Worm (Caenorhabditis elegans) whole organism, L1 larva: ENCODE data around the gene C49C3.6.
"Not testable (repeated sequence)": the region's sequence is repeated elsewhere in the genome, so short reads cannot be mapped to it uniquely, and the experiment has no call there.

ENCODE experiments used
- C16A3.4 ChIP-seq: fragments of 150-350 bp; optimal IDR thresholded peaks from 2 replicates; lab custom pipeline; 2014; ENCODE audit warnings: missing biosample characterization, missing genetic modification characterization
- F16B12.6 ChIP-seq: fragments of 150-350 bp; optimal IDR thresholded peaks from 2 replicates; lab custom pipeline; 2014; ENCODE audit warnings: missing biosample characterization, missing genetic modification characterization
- alr-1 ChIP-seq: fragments of 200-800 bp; sonication (Bioruptor generic); optimal IDR thresholded peaks from 2 replicates; lab custom pipeline; 2018; ENCODE audit warnings: borderline replicate concordance, mild to moderate bottlenecking, missing genetic modification characterization, missing compliant biosample characterization
- blmp-1 ChIP-seq: fragments of 150-350 bp; optimal IDR thresholded peaks from 2 replicates; lab custom pipeline; 2014; ENCODE audit warnings: missing biosample characterization, missing genetic modification characterization
- ceh-82 ChIP-seq, 3 experiments: fragments of 150-350 bp in 1 of 3; sonication (generic microtip) in 2 of 3; optimal IDR thresholded peaks; 2 replicates each; lab custom pipeline; 2014 to 2017; ENCODE audit warnings: missing biosample characterization in 3 of 3, missing genetic modification characterization in 3 of 3
- ceh-90 ChIP-seq: sonication (generic microtip); optimal IDR thresholded peaks from 2 replicates; lab custom pipeline; 2016; ENCODE audit warnings: missing genetic modification characterization, missing compliant biosample characterization
- dpl-1 ChIP-seq, 3 experiments: fragments of 150-350 bp in 2 of 3; sonication (generic microtip) in 1 of 3; optimal IDR thresholded peaks; 2 replicates each; lab custom pipeline; 2014 to 2017; ENCODE audit warnings: missing biosample characterization in 3 of 3, missing genetic modification characterization in 3 of 3, missing genetic modification reagents in 3 of 3
- dsc-1 ChIP-seq: sonication (generic microtip); optimal IDR thresholded peaks from 2 replicates; lab custom pipeline; 2016; ENCODE audit warnings: mild to moderate bottlenecking, missing genetic modification characterization, missing compliant biosample characterization
- efl-1 ChIP-seq, 4 experiments: fragments of 150-350 bp; optimal IDR thresholded peaks in 3 of 4; peaks in 1 of 4; 1 replicate in 1 of 4; 2 replicates in 3 of 4; lab custom pipeline; 2014; ENCODE audit warnings: missing biosample characterization in 2 of 4, missing genetic modification characterization in 2 of 4, missing genetic modification reagents in 2 of 4
- efl-3 ChIP-seq: fragments of 200-800 bp; sonication (Bioruptor generic); optimal IDR thresholded peaks from 2 replicates; lab custom pipeline; 2018; ENCODE audit warnings: mild to moderate bottlenecking, missing genetic modification characterization, missing compliant biosample characterization
- egl-13 ChIP-seq: sonication (generic microtip); optimal IDR thresholded peaks from 2 replicates; lab custom pipeline; 2016; ENCODE audit warnings: missing genotype, missing genetic modification reagents, missing genetic modification characterization, missing compliant biosample characterization
- elt-2 ChIP-seq: sonication (generic microtip); optimal IDR thresholded peaks from 2 replicates; lab custom pipeline; 2016; ENCODE audit warnings: missing genetic modification characterization, mild to moderate bottlenecking, inconsistent platforms, missing compliant biosample characterization, missing genetic modification reagents
- ets-5 ChIP-seq: fragments of 200-800 bp; sonication (Bioruptor generic); IDR thresholded peaks from 2 replicates; pipeline ENCODE4 v1.3.6; 2022; ENCODE audit warnings: missing genetic modification characterization, missing compliant biosample characterization
- fkh-10 ChIP-seq: sonication (generic microtip); optimal IDR thresholded peaks from 2 replicates; lab custom pipeline; 2017; ENCODE audit warnings: missing biosample characterization, missing genetic modification reagents, missing genetic modification characterization
- fkh-4 ChIP-seq: sonication (generic microtip); optimal IDR thresholded peaks from 2 replicates; lab custom pipeline; 2016; ENCODE audit warnings: missing compliant biosample characterization, missing genetic modification characterization, borderline replicate concordance
- grh-1 ChIP-seq: fragments of 200-800 bp; sonication (Bioruptor generic); IDR thresholded peaks from 2 replicates; pipeline ENCODE4 v1.3.6; 2022; ENCODE audit warnings: missing genetic modification reagents, missing genetic modification characterization, missing compliant biosample characterization
- hpl-2 ChIP-seq: fragments of 150-350 bp; optimal IDR thresholded peaks from 2 replicates; lab custom pipeline; 2014; ENCODE audit warnings: missing biosample characterization, missing genetic modification reagents, missing genetic modification characterization
- jun-1 ChIP-seq: fragments of 150-350 bp; optimal IDR thresholded peaks from 2 replicates; lab custom pipeline; 2014; ENCODE audit warnings: missing biosample characterization, missing genetic modification reagents, missing genetic modification characterization
- lin-13 ChIP-seq: fragments of 150-350 bp; optimal IDR thresholded peaks from 2 replicates; lab custom pipeline; 2014; ENCODE audit warnings: missing biosample characterization, missing genetic modification reagents, missing genetic modification characterization
- lin-14 ChIP-seq: fragments of 200-800 bp; sonication (Bioruptor generic); optimal IDR thresholded peaks from 2 replicates; lab custom pipeline; 2018; ENCODE audit warnings: mild to moderate bottlenecking, missing genetic modification characterization, moderate library complexity, missing compliant biosample characterization
- lin-15B ChIP-seq: fragments of 150-350 bp; sonication (generic microtip); optimal IDR thresholded peaks from 3 replicates; lab custom pipeline; 2014; ENCODE audit warnings: missing biosample characterization, missing genetic modification characterization
- lin-35 ChIP-seq, 2 experiments: fragments of 150-350 bp; optimal IDR thresholded peaks; 2 replicates each; lab custom pipeline; 2014; ENCODE audit warnings: missing biosample characterization in 2 of 2, missing genetic modification characterization in 2 of 2, missing genetic modification reagents in 2 of 2
- lin-39 ChIP-seq: fragments of 150-350 bp; optimal IDR thresholded peaks from 2 replicates; lab custom pipeline; 2014; ENCODE audit warnings: missing biosample characterization, missing genetic modification reagents, missing genetic modification characterization
- lsy-2 ChIP-seq, 2 experiments: fragments of 150-350 bp; optimal IDR thresholded peaks; 2 replicates each; lab custom pipeline; 2014; ENCODE audit warnings: missing biosample characterization in 2 of 2, missing genetic modification characterization in 2 of 2
- mdl-1 ChIP-seq, 2 experiments: fragments of 150-350 bp; optimal IDR thresholded peaks; 2 replicates each; lab custom pipeline; 2014 to 2017; ENCODE audit warnings: missing biosample characterization in 2 of 2, missing genetic modification characterization in 2 of 2, inconsistent platforms in 1 of 2
- mef-2 ChIP-seq: fragments of 150-350 bp; optimal IDR thresholded peaks from 2 replicates; lab custom pipeline; 2014; ENCODE audit warnings: missing biosample characterization, missing genetic modification characterization
- mep-1 ChIP-seq: fragments of 150-350 bp; optimal IDR thresholded peaks from 2 replicates; lab custom pipeline; 2014; ENCODE audit warnings: missing biosample characterization, missing genetic modification characterization
- nhr-12 ChIP-seq: sonication (generic microtip); optimal IDR thresholded peaks from 2 replicates; lab custom pipeline; 2017; ENCODE audit warnings: missing biosample characterization, missing genetic modification characterization
- nhr-20 ChIP-seq: sonication (generic microtip); optimal IDR thresholded peaks from 2 replicates; lab custom pipeline; 2016; ENCODE audit warnings: mild to moderate bottlenecking, missing genetic modification characterization, missing compliant biosample characterization
- nhr-237 ChIP-seq: fragments of 150-350 bp; optimal IDR thresholded peaks from 2 replicates; lab custom pipeline; 2014; ENCODE audit warnings: missing biosample characterization, missing genetic modification characterization
- nhr-47 ChIP-seq: sonication (generic microtip); optimal IDR thresholded peaks from 2 replicates; lab custom pipeline; 2016; ENCODE audit warnings: mild to moderate bottlenecking, missing genetic modification characterization, moderate library complexity, missing compliant biosample characterization
- nhr-71 ChIP-seq: sonication (generic microtip); optimal IDR thresholded peaks from 2 replicates; lab custom pipeline; 2016; ENCODE audit warnings: mild to moderate bottlenecking, missing genetic modification characterization, moderate library complexity, missing compliant biosample characterization
- nhr-76 ChIP-seq: sonication (generic microtip); optimal IDR thresholded peaks from 2 replicates; lab custom pipeline; 2017; ENCODE audit warnings: missing biosample characterization, missing genetic modification characterization
- nhr-77 ChIP-seq: fragments of 150-350 bp; optimal IDR thresholded peaks from 2 replicates; lab custom pipeline; 2014; ENCODE audit warnings: missing biosample characterization, missing genetic modification characterization
- nhr-85 ChIP-seq: sonication (generic microtip); peaks from one replicate; lab custom pipeline; 2016; ENCODE audit warnings: missing genetic modification characterization, inconsistent platforms, missing compliant biosample characterization
- pag-3 ChIP-seq: sonication (generic microtip); optimal IDR thresholded peaks from 2 replicates; lab custom pipeline; 2017; ENCODE audit warnings: missing genetic modification characterization, mild to moderate bottlenecking, missing compliant biosample characterization, antibody characterized with exemption, borderline replicate concordance; ENCODE audit not compliant: insufficient read depth
- pax-3 ChIP-seq: fragments of 200-800 bp; sonication (Bioruptor generic); optimal IDR thresholded peaks from 2 replicates; lab custom pipeline; 2018; ENCODE audit warnings: mild to moderate bottlenecking, missing genetic modification characterization, moderate library complexity, missing compliant biosample characterization
- snu-23 ChIP-seq: sonication (generic microtip); optimal IDR thresholded peaks from 2 replicates; lab custom pipeline; 2016; ENCODE audit warnings: missing genetic modification characterization, missing compliant biosample characterization
- sox-4 ChIP-seq: sonication (generic microtip); optimal IDR thresholded peaks from 2 replicates; lab custom pipeline; 2016; ENCODE audit warnings: missing genetic modification characterization, missing compliant biosample characterization
- swsn-7 ChIP-seq: sonication (generic microtip); optimal IDR thresholded peaks from 2 replicates; lab custom pipeline; 2016; ENCODE audit warnings: missing genetic modification characterization, missing compliant biosample characterization
- tbx-2 ChIP-seq: sonication (generic microtip); optimal IDR thresholded peaks from 2 replicates; lab custom pipeline; 2016; ENCODE audit warnings: missing genetic modification characterization, missing compliant biosample characterization

Gene C49C3.6

DNA sequence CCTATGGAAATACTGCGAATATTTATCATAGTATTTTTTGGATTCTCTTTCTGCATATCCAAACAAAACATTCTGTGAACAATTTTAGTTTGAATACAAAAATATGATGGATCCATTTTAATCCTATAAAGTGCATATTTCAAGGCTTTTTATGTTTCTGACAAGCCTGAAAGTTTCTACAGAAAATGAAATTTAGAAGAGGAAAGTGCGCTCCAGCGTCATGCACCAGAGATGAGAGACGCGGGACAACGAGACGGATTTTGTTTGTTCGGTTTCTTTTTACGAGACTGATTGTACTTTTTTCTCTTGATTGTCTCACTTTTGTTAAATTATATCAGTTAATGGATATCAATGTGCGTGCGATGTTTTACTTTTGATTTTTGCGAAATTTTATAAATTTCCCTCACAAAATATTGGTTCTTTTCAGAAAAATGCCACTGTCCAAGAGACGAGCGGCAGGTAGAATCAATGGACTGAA is at the start of gene C49C3.6:
TSS of gene C49C3.6 (plus strand) at position 428 of the 478 bp plus-strand sequence.
- TF ChIP-seq lin-35 (GFP tag; optimal IDR thresholded peaks at IDR 0.05; lab: Kevin White, UChicago): peak in 1 of 2 experiments; percentile 27
- TF ChIP-seq alr-1 (tag; lab: Kevin White, UChicago): no peak
- peak; percentile 37 for TF ChIP-seq mep-1
- TF ChIP-seq lsy-2 (tag; optimal IDR thresholded peaks at IDR 0.05; lab: Kevin White, UChicago): peak; percentile 6 to 56
- TF ChIP-seq efl-3: no peak
- no peak for TF ChIP-seq hpl-2 (GFP tag; lab: Kevin White, UChicago)
- TF ChIP-seq pax-3 (tag; lab: Kevin White, UChicago): no peak
- peak; percentile 28 for TF ChIP-seq nhr-71 (tag; lab: Kevin White, UChicago)
- TF ChIP-seq lin-14 (GFP tag; lab: Kevin White, UChicago): peak; percentile 18
- peak; percentile 24 for TF ChIP-seq snu-23 (GFP tag; lab: Kevin White, UChicago)
- peak; percentile 0 for TF ChIP-seq nhr-47 (tag; lab: Kevin White, UChicago)
- TF ChIP-seq ceh-90 (tag; lab: Kevin White, UChicago): no peak
- TF ChIP-seq blmp-1: peak; percentile 65
- TF ChIP-seq lin-15B (tag; lab: Kevin White, UChicago): peak; percentile 7
- TF ChIP-seq dpl-1 (GFP tag; optimal IDR thresholded peaks at IDR 0.05; lab: Kevin White, UChicago): peak in 2 of 3 experiments; percentile 19 to 34
- TF ChIP-seq fkh-10 (GFP tag; lab: Kevin White, UChicago): no peak
- peak in 1 of 3 experiments; percentile 10 for TF ChIP-seq ceh-82 (tag; optimal IDR thresholded peaks at IDR 0.05; lab: Kevin White, UChicago)
- no peak for TF ChIP-seq lin-39 (tag; lab: Kevin White, UChicago)
- peak; percentile 43 to 45 for TF ChIP-seq efl-1 (optimal IDR thresholded peaks at IDR 0.05; lab: Kevin White, UChicago)
- peak; percentile 18 to 91 for TF ChIP-seq efl-1 (GFP tag; optimal IDR thresholded peaks at IDR 0.05 in 1 of 2; lab: Kevin White, UChicago)
- no peak for TF ChIP-seq nhr-85 (tag; lab: Kevin White, UChicago)

DNA sequence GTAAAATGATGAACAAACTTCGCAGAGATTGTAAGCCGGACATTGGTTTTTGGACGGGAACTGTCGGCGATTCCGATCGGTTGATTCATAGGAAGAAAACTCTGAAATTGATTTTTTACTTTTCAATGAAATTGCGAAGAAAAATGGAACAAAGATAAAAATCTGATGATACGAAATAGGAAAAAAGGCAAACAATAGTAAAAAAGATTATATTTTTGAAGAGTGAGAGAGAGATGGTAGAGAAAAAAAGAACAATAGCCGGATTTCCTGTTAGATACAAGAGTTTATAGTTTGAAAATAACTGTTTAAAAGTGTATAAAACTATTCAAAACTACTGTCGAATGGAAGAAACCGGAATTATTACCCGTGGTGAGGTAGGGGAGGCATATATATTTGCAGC is 47.2 kb upstream of the C49C3.6 start, which contains the start of gene nra-1:
TSS of gene nra-1 (minus strand) at position 101 of the 400 bp plus-strand sequence.
- TF ChIP-seq tbx-2 (no peak), blmp-1 (no peak), elt-2 (no peak)

DNA sequence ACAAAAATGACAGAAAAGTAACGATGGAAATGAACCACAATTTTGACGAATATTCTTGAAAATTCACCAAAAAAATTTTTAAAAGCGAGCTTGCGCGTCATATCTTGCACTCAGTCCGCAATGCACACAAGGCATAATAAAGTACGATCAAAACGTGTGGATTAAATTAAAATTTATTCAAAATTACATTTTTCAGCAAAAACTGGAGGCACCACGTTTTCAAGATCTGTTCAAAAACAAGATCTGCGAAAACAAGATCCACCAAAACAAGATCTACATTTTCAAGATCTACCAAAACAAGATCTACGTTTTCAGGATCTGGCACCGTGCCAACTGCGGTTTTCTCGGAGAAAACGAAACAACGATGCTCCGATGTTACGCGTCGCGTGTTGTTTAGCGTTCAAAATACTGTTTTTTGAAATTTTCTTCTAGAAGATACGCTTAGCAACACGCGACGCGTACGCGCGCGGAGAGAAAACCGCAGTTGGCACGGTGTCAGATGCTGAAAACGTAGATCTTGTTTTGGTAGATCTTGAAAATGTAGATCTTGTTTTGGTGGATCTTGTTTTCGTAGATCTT is 46.7 kb upstream of the C49C3.6 start:
- TF ChIP-seq F16B12.6 (tag; lab: Kevin White, UChicago) (peak; percentile 3), efl-1 (optimal IDR thresholded peaks at IDR 0.05; lab: Kevin White, UChicago) (peak in 1 of 2 experiments; percentile 23)
- TF ChIP-seq efl-1 (GFP tag; optimal IDR thresholded peaks at IDR 0.05 in 1 of 2; lab: Kevin White, UChicago): not testable (repeated sequence)

DNA sequence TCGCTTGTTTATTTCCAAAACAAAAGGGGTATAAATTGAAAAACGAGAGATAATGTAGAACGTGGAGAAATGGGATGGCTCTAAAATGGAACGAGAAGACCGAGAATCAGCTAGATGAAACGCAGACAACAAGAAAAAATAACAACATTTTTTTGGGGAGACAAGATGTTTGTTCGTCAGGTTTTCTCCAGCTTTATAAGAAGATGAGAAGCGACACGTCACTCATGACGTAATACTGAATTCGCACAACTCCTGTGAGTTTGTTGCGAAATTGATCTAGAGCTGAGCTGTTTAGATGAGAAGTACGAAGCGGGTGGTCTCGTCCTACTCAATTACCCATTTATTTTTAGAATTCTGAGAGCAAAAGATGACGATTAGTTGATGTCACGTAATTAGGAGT is 46.1 kb upstream of the C49C3.6 start:
- TF ChIP-seq lin-35 (GFP tag; optimal IDR thresholded peaks at IDR 0.05; lab: Kevin White, UChicago) (peak in 1 of 2 experiments; percentile 4), sox-4 (tag; lab: Kevin White, UChicago) (no peak), fkh-4 (tag; lab: Kevin White, UChicago) (no peak), nhr-237 (tag; lab: Kevin White, UChicago) (no peak), ets-5 (GFP tag; lab: Robert Waterston, UW) (no peak), lin-14 (GFP tag; lab: Kevin White, UChicago) (peak; percentile 76), nhr-12 (tag; lab: Kevin White, UChicago) (no peak), nhr-71 (tag; lab: Kevin White, UChicago) (peak; percentile 67), efl-3 (no peak), ceh-82 (tag; optimal IDR thresholded peaks at IDR 0.05; lab: Kevin White, UChicago) (peak in 2 of 3 experiments; percentile 5 to 37), nhr-76 (no peak), alr-1 (tag; lab: Kevin White, UChicago) (no peak), swsn-7 (no peak), nhr-77 (tag; lab: Kevin White, UChicago) (no peak), pax-3 (tag; lab: Kevin White, UChicago) (no peak), egl-13 (tag; lab: Kevin White, UChicago) (peak; percentile 65), grh-1 (GFP tag; lab: Robert Waterston, UW) (no peak), nhr-20 (tag; lab: Kevin White, UChicago) (no peak), tbx-2 (peak; percentile 29), F16B12.6 (tag; lab: Kevin White, UChicago) (no peak), dsc-1 (tag; lab: Kevin White, UChicago) (peak; percentile 9), jun-1 (no peak), blmp-1 (no peak), pag-3 (tag; lab: Kevin White, UChicago) (no peak), lin-13 (GFP tag; lab: Kevin White, UChicago) (no peak), C16A3.4 (no peak), mdl-1 (tag; optimal IDR thresholded peaks at IDR 0.05; lab: Kevin White, UChicago) (no peak), ceh-90 (tag; lab: Kevin White, UChicago) (no peak), mef-2 (tag; lab: Kevin White, UChicago) (peak; percentile 63), snu-23 (GFP tag; lab: Kevin White, UChicago) (peak; percentile 11), lsy-2 (tag; optimal IDR thresholded peaks at IDR 0.05; lab: Kevin White, UChicago) (peak in 1 of 2 experiments; percentile 59), nhr-47 (tag; lab: Kevin White, UChicago) (peak; percentile 42)
